Worm (Caenorhabditis elegans) whole organism, early embryonic: ENCODE data around the gene C54D10.9.

ENCODE experiments used
- B0310.2 ChIP-seq: sonication (generic microtip); optimal IDR thresholded peaks from 2 replicates; lab custom pipeline; 2016; ENCODE audit warnings: mild to moderate bottlenecking, missing genetic modification characterization, missing compliant biosample characterization
- F13C5.2 ChIP-seq: sonication (generic microtip); optimal IDR thresholded peaks from 2 replicates; lab custom pipeline; 2017; ENCODE audit warnings: mild to moderate bottlenecking, missing genetic modification characterization, inconsistent platforms, missing compliant biosample characterization
- aly-1 ChIP-seq: sonication (generic microtip); optimal IDR thresholded peaks from 2 replicates; lab custom pipeline; 2016; ENCODE audit warnings: missing genetic modification characterization, missing compliant biosample characterization
- ama-1 ChIP-seq: fragments of 150-350 bp; optimal IDR thresholded peaks from 2 replicates; lab custom pipeline; 2014
- ceh-13 ChIP-seq: fragments of 200-800 bp; sonication (Bioruptor generic); optimal IDR thresholded peaks from 2 replicates; lab custom pipeline; 2018; ENCODE audit warnings: mild to moderate bottlenecking, missing genetic modification characterization, missing compliant biosample characterization
- ceh-36 ChIP-seq: sonication (generic microtip); optimal IDR thresholded peaks from 2 replicates; lab custom pipeline; 2016; ENCODE audit warnings: missing genetic modification characterization, inconsistent platforms, missing compliant biosample characterization
- ets-7 ChIP-seq: sonication (generic microtip); optimal IDR thresholded peaks from 2 replicates; lab custom pipeline; 2016; ENCODE audit warnings: missing genotype, missing genetic modification characterization, missing compliant biosample characterization
- flt-1 ChIP-seq: fragments of 200-800 bp; sonication (Bioruptor generic); IDR thresholded peaks from 2 replicates; pipeline ENCODE4 v1.3.6; 2022; ENCODE audit warnings: missing genetic modification characterization, missing compliant biosample characterization
- hmbx-1 ChIP-seq: sonication (generic microtip); optimal IDR thresholded peaks from 2 replicates; lab custom pipeline; 2016; ENCODE audit warnings: mild to moderate bottlenecking, missing genetic modification characterization, missing compliant biosample characterization
- hmg-4 ChIP-seq: fragments of 200-800 bp; sonication (Bioruptor generic); optimal IDR thresholded peaks from 2 replicates; lab custom pipeline; 2018; ENCODE audit warnings: mild to moderate bottlenecking, missing genetic modification characterization, missing compliant biosample characterization
- hnd-1 ChIP-seq: sonication (generic microtip); optimal IDR thresholded peaks from 2 replicates; lab custom pipeline; 2016; ENCODE audit warnings: missing genetic modification characterization, missing compliant biosample characterization
- pes-1 ChIP-seq: fragments of 200-800 bp; sonication (Bioruptor generic); IDR thresholded peaks from 2 replicates; pipeline ENCODE4 v1.3.6; 2022; ENCODE audit warnings: missing genetic modification reagents, missing genetic modification characterization, missing compliant biosample characterization
- scrt-1 ChIP-seq: fragments of 200-800 bp; sonication (Bioruptor generic); IDR thresholded peaks from 2 replicates; pipeline ENCODE4 v1.3.6; 2022; ENCODE audit warnings: missing genetic modification characterization, missing compliant biosample characterization
- sea-1 ChIP-seq: fragments of 200-800 bp; sonication (Bioruptor generic); conservative IDR thresholded peaks from 2 replicates; pipeline ENCODE4 v1.3.6; 2022; ENCODE audit warnings: missing genetic modification characterization, missing compliant biosample characterization
- tbx-11 ChIP-seq: fragments of 200-800 bp; sonication (Bioruptor generic); IDR thresholded peaks from 2 replicates; pipeline ENCODE4 v1.3.6; 2022; ENCODE audit warnings: missing genetic modification characterization, missing compliant biosample characterization
- tbx-37 ChIP-seq: fragments of 200-800 bp; sonication (Bioruptor generic); conservative IDR thresholded peaks from 2 replicates; pipeline ENCODE4 v1.3.6; 2022; ENCODE audit warnings: missing genetic modification reagents, missing genetic modification characterization, missing compliant biosample characterization
- tra-4 ChIP-seq: sonication (generic microtip); optimal IDR thresholded peaks from 2 replicates; lab custom pipeline; 2017; ENCODE audit warnings: missing genetic modification characterization, missing compliant biosample characterization

Gene C54D10.9

ce11 chrV:12446895-12447294 is at the start of gene C54D10.9, which contains the start of gene pals-38:
Gene C54D10.9, plus strand, starts transcription at chrV:12447153.
Gene pals-38, minus strand, starts transcription at chrV:12446995.
- TF ChIP-seq hmbx-1 (tag; lab: Kevin White, UChicago) (no peak), F13C5.2 (tag; lab: Kevin White, UChicago) (no peak), pes-1 (GFP tag; lab: Robert Waterston, UW) (no peak), hnd-1 (no peak), aly-1 (tag; lab: Kevin White, UChicago) (no peak), tbx-11 (GFP tag; lab: Robert Waterston, UW) (no peak), ets-7 (tag; lab: Kevin White, UChicago) (no peak), tbx-37 (GFP tag; lab: Robert Waterston, UW) (no peak), hmg-4 (no peak), ceh-36 (tag; lab: Kevin White, UChicago) (no peak)

DNA sequence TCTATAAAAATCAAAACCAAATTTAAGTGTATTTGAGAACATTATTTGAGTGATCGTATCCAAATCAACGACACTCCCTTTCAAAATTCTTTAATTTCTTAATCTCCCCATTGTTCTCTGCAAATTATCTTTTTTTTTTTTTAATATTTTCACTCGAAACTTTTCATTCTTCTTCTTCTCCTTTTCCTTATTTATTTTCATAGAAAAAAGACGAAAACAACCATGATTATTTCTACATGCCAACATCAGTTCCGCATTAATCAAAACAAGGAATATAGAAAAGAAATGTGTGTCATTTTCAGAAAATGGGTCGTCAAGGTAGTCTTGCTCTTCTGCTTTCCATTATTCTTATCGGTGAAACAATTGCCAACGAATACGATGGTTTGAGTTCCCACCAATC is 49.4 kb upstream of the C54D10.9 start, which contains the start of gene K01D12.5:
K01D12.5 (plus strand) TSS at position 301 of the 400 bp plus-strand sequence.
- TF ChIP-seq F13C5.2 (tag; lab: Kevin White, UChicago) (no peak), tbx-11 (GFP tag; lab: Robert Waterston, UW) (no peak), B0310.2 (tag; lab: Kevin White, UChicago) (no peak), aly-1 (tag; lab: Kevin White, UChicago) (no peak), pes-1 (GFP tag; lab: Robert Waterston, UW) (no peak), ets-7 (tag; lab: Kevin White, UChicago) (no peak), hmg-4 (no peak), ceh-36 (tag; lab: Kevin White, UChicago) (no peak), scrt-1 (GFP tag; lab: Robert Waterston, UW) (no peak), tbx-37 (GFP tag; lab: Robert Waterston, UW) (no peak), ama-1 (no peak), ceh-13 (GFP tag; lab: Kevin White, UChicago) (no peak), hnd-1 (no peak), flt-1 (GFP tag; lab: Robert Waterston, UW) (no peak), sea-1 (GFP tag; lab: Robert Waterston, UW) (no peak), hmbx-1 (tag; lab: Kevin White, UChicago) (no peak), tra-4 (tag; lab: Kevin White, UChicago) (no peak)

DNA sequence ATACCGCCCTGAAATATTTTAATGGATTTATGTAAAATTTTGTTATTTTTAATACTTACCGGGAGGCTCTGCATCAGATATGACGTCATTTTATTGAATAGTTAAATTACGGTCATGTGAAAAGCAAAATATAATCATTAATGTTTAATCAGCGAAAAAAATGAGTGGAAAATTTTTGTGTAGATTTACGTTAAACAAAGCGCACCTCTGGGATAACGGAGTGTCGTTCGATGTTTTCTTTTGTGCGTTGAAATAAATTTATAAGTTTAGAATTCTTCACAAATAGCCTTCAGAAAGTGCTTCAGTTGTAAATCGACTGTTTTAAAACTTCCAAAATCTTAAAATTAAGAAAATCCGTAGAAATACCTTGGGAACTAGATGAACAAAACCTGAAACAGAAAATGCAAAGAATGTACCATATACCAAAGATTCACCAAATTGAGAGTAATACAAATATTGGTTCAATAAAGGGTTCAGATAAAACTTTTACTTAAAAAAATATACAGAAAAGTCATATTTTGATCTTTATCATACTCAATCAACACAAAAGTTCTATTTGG is 46.2 kb upstream of the C54D10.9 start, which contains the start of the genes K01D12.20 and miga-1:
K01D12.20 (minus strand) TSS at position 138 of the 560 bp plus-strand sequence.
miga-1 (minus strand) TSS at position 183 of the 560 bp plus-strand sequence.
- TF ChIP-seq tra-4 (tag; lab: Kevin White, UChicago) (no peak), aly-1 (tag; lab: Kevin White, UChicago) (no peak), hmbx-1 (tag; lab: Kevin White, UChicago) (no peak), ama-1 (no peak), pes-1 (GFP tag; lab: Robert Waterston, UW) (no peak), ceh-13 (GFP tag; lab: Kevin White, UChicago) (no peak), tbx-37 (GFP tag; lab: Robert Waterston, UW) (no peak), B0310.2 (tag; lab: Kevin White, UChicago) (no peak), scrt-1 (GFP tag; lab: Robert Waterston, UW) (no peak), flt-1 (GFP tag; lab: Robert Waterston, UW) (no peak), ceh-36 (tag; lab: Kevin White, UChicago) (no peak), hmg-4 (no peak)

DNA sequence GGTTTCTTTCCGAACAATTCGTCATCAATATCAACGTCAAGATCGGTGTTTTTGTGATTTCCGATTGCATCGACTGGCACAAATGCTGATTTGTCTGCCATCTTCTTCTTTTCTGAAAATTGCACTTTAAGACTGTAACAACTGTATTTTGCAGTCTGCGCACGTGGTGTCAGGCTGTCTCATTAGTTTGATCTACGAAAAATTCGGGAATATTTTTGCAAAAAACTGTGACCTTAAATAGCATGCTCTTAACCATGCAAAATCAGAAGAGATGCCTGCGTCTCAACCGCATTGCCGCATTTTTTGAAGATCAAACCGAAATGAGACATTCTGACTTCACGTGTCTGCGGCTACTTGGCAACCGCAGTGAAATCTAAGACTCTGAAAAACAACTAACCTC is 45.6 kb upstream of the C54D10.9 start, which contains the start of gene K01D12.7:
K01D12.7 (minus strand) TSS at position 101 of the 400 bp plus-strand sequence.
- no peak for TF ChIP-seq hmbx-1 (tag; lab: Kevin White, UChicago)
- TF ChIP-seq pes-1 (GFP tag; lab: Robert Waterston, UW), result no peak
- no peak for TF ChIP-seq tbx-11 (GFP tag; lab: Robert Waterston, UW)
- no peak for TF ChIP-seq ets-7 (tag; lab: Kevin White, UChicago)
- TF ChIP-seq ama-1, result no peak
- TF ChIP-seq aly-1 (tag; lab: Kevin White, UChicago), result no peak
- no peak for TF ChIP-seq flt-1 (GFP tag; lab: Robert Waterston, UW)
- TF ChIP-seq hmg-4, result no peak
- no peak for TF ChIP-seq hnd-1
- TF ChIP-seq F13C5.2 (tag; lab: Kevin White, UChicago), result no peak

ce11 chrV:12402355-12402754 is 44.6 kb upstream of the C54D10.9 start, which contains the start of gene K01D12.8:
Gene K01D12.8, plus strand, starts transcription at chrV:12402655.
- TF ChIP-seq ceh-36 (tag; lab: Kevin White, UChicago) (no peak), aly-1 (tag; lab: Kevin White, UChicago) (no peak), F13C5.2 (tag; lab: Kevin White, UChicago) (no peak), scrt-1 (GFP tag; lab: Robert Waterston, UW) (no peak), B0310.2 (tag; lab: Kevin White, UChicago) (no peak), tbx-11 (GFP tag; lab: Robert Waterston, UW) (no peak), hmbx-1 (tag; lab: Kevin White, UChicago) (no peak), tra-4 (tag; lab: Kevin White, UChicago) (no peak), hmg-4 (no peak), flt-1 (GFP tag; lab: Robert Waterston, UW) (no peak), pes-1 (GFP tag; lab: Robert Waterston, UW) (no peak), sea-1 (GFP tag; lab: Robert Waterston, UW) (no peak), ama-1 (no peak), ceh-13 (GFP tag; lab: Kevin White, UChicago) (no peak), ets-7 (tag; lab: Kevin White, UChicago) (no peak), hnd-1 (no peak), tbx-37 (GFP tag; lab: Robert Waterston, UW) (no peak)

- TF ChIP-seq pes-1 (GFP tag; lab: Robert Waterston, UW) (no peak), B0310.2 (tag; lab: Kevin White, UChicago) (no peak), tbx-37 (GFP tag; lab: Robert Waterston, UW) (no peak), sea-1 (GFP tag; lab: Robert Waterston, UW) (no peak), hmbx-1 (tag; lab: Kevin White, UChicago) (no peak), ets-7 (tag; lab: Kevin White, UChicago) (no peak), F13C5.2 (tag; lab: Kevin White, UChicago) (no peak), hnd-1 (no peak), ceh-36 (tag; lab: Kevin White, UChicago) (no peak), scrt-1 (GFP tag; lab: Robert Waterston, UW) (no peak)
Observed at ce11 chrV:12404544-12404943, 42.4 kb upstream of the C54D10.9 start, which contains the start of gene K01D12.9. Gene K01D12.9, minus strand, starts transcription at chrV:12404644.
